Fruit fly (Drosophila melanogaster) whole organism: ENCODE measurements around the gene CG6276.

Experiments used
- CG8478 ChIP-seq: fragments of >200 bp; optimal IDR thresholded peaks from 2 replicates; lab custom pipeline; 2018; ENCODE audit warnings: inconsistent platforms
- EcR ChIP-seq, 2 experiments: fragments of >200 bp; optimal IDR thresholded peaks; 2 replicates each; lab custom pipeline; 2017; ENCODE audit warnings: missing biosample characterization in 2 of 2, missing genetic modification characterization in 2 of 2, missing genetic modification reagents in 2 of 2
- pan ChIP-seq: fragments of >200 bp; optimal IDR thresholded peaks from 2 replicates; lab custom pipeline; 2017
- psq ChIP-seq: fragments of >200 bp; optimal IDR thresholded peaks from 2 replicates; lab custom pipeline; 2017

dm6 chr3R:15366839-15367238 is 47.0 kb upstream of the CG6276 start:
- TF ChIP-seq CG8478 (lab: Kevin White, UChicago), result no peak
- TF ChIP-seq pan, result no peak
- TF ChIP-seq psq (lab: Kevin White, UChicago), result no peak
- TF ChIP-seq EcR (GFP tag; optimal IDR thresholded peaks at IDR 0.05; lab: Kevin White, UChicago), result no peak
